Fruit fly (Drosophila melanogaster) whole organism, embryonic: ENCODE results near the gene CG32700.
A peak's percentile ranks its signal among the peaks of the same experiment; 100 is the strongest.

Source experiments
- Blimp-1 ChIP-seq: fragments of 200-800 bp; sonication (Bioruptor generic); optimal IDR thresholded peaks from 3 replicates; lab custom pipeline; 2018; ENCODE audit warnings: missing biosample characterization, missing genetic modification characterization, mild to moderate bottlenecking, moderate library complexity, missing genetic modification reagents
- CG11504 ChIP-seq: fragments of 200-800 bp; sonication (Bioruptor generic); optimal IDR thresholded peaks from 3 replicates; lab custom pipeline; 2019; ENCODE audit warnings: missing biosample characterization, mild to moderate bottlenecking, missing genetic modification characterization, moderate library complexity
- CG13624 ChIP-seq: fragments of 200-800 bp; sonication (Bioruptor generic); optimal IDR thresholded peaks from 2 replicates; lab custom pipeline; 2016; ENCODE audit warnings: missing biosample characterization, missing genetic modification characterization
- CG15269 ChIP-seq: fragments of 200-800 bp; sonication (Bioruptor generic); optimal IDR thresholded peaks from 2 replicates; lab custom pipeline; 2018; ENCODE audit warnings: missing biosample characterization, mild to moderate bottlenecking, missing genetic modification characterization, moderate library complexity
- CG15514 ChIP-seq: fragments of 200-800 bp; sonication (Bioruptor generic); optimal IDR thresholded peaks from 3 replicates; lab custom pipeline; 2017; ENCODE audit warnings: missing biosample characterization, missing genetic modification characterization, mild to moderate bottlenecking, moderate library complexity, missing genetic modification reagents
- CG17361 ChIP-seq: fragments of 200-800 bp; sonication (Bioruptor generic); IDR thresholded peaks from 3 replicates; pipeline ENCODE4 v1.3.6; 2022; ENCODE audit warnings: missing biosample characterization, missing genetic modification characterization
- CG18619 ChIP-seq: fragments of 200-800 bp; sonication (Bioruptor generic); optimal IDR thresholded peaks from 3 replicates; lab custom pipeline; 2017; ENCODE audit warnings: missing biosample characterization, mild to moderate bottlenecking, missing genetic modification characterization
- CG2678 ChIP-seq: fragments of 200-800 bp; sonication (Bioruptor generic); optimal IDR thresholded peaks from 3 replicates; lab custom pipeline; 2019; ENCODE audit warnings: missing biosample characterization, mild to moderate bottlenecking, missing genetic modification characterization, moderate library complexity
- CG2712 ChIP-seq: fragments of 200-800 bp; optimal IDR thresholded peaks from 3 replicates; lab custom pipeline; 2019; ENCODE audit warnings: missing biosample characterization, mild to moderate bottlenecking, missing genetic modification characterization, moderate library complexity
- CG31388 ChIP-seq: fragments of 200-800 bp; sonication (Bioruptor generic); optimal IDR thresholded peaks from 2 replicates; lab custom pipeline; 2016; ENCODE audit warnings: missing biosample characterization, missing genetic modification characterization
- CG6654 ChIP-seq: fragments of 200-800 bp; sonication (Bioruptor generic); optimal IDR thresholded peaks from 2 replicates; lab custom pipeline; 2017; ENCODE audit warnings: missing biosample characterization, mild to moderate bottlenecking, missing genetic modification characterization
- CG7839 ChIP-seq: fragments of 200-800 bp; sonication (Bioruptor generic); optimal IDR thresholded peaks from 3 replicates; lab custom pipeline; 2018; ENCODE audit warnings: missing biosample characterization, mild to moderate bottlenecking, missing genetic modification characterization, moderate library complexity
- CoRest ChIP-seq: fragments of 200-800 bp; sonication (Bioruptor generic); optimal IDR thresholded peaks from 3 replicates; lab custom pipeline; 2018; ENCODE audit warnings: missing biosample characterization, mild to moderate bottlenecking, missing genetic modification characterization, moderate library complexity
- D19A ChIP-seq: fragments of 200-800 bp; optimal IDR thresholded peaks from 3 replicates; lab custom pipeline; 2019; ENCODE audit warnings: missing biosample characterization, mild to moderate bottlenecking, missing genetic modification characterization, moderate library complexity
- Hey ChIP-seq: fragments of 200-800 bp; sonication (Bioruptor generic); optimal IDR thresholded peaks from 3 replicates; lab custom pipeline; 2018; ENCODE audit warnings: missing biosample characterization, mild to moderate bottlenecking, missing genetic modification characterization
- Hr51 ChIP-seq, 2 experiments: fragments of 200-800 bp; sonication (Bioruptor generic); optimal IDR thresholded peaks; 2 replicates in 1 of 2; 3 replicates in 1 of 2; lab custom pipeline; 2016 to 2018; ENCODE audit warnings: missing biosample characterization in 2 of 2, missing genetic modification characterization in 2 of 2, mild to moderate bottlenecking in 1 of 2, moderate library complexity in 1 of 2
- Lim3 ChIP-seq: fragments of 200-800 bp; sonication (Bioruptor generic); IDR thresholded peaks from 2 replicates; pipeline ENCODE4 v1.3.6; 2022; ENCODE audit warnings: missing biosample characterization, missing genetic modification characterization
- NC2β ChIP-seq: fragments of 200-800 bp; sonication (Bioruptor generic); optimal IDR thresholded peaks from 2 replicates; lab custom pipeline; 2016; ENCODE audit warnings: missing biosample characterization, missing genetic modification characterization
- Neu2 ChIP-seq: fragments of 200-800 bp; sonication (Bioruptor generic); optimal IDR thresholded peaks from 3 replicates; lab custom pipeline; 2016; ENCODE audit warnings: missing biosample characterization, missing genetic modification characterization, borderline replicate concordance
- Rx ChIP-seq: fragments of 200-800 bp; sonication (Bioruptor generic); IDR thresholded peaks from 2 replicates; pipeline ENCODE4 v1.3.6; 2022; ENCODE audit warnings: missing biosample characterization, missing genetic modification characterization
- Sox100B ChIP-seq: fragments of 200-800 bp; sonication (Bioruptor generic); optimal IDR thresholded peaks from 3 replicates; lab custom pipeline; 2018; ENCODE audit warnings: missing biosample characterization, mild to moderate bottlenecking, missing genetic modification characterization
- Sox102F ChIP-seq: fragments of 200-800 bp; sonication (Bioruptor generic); optimal IDR thresholded peaks from 2 replicates; lab custom pipeline; 2018; ENCODE audit warnings: missing biosample characterization, mild to moderate bottlenecking, missing genetic modification characterization, moderate library complexity
- Usf ChIP-seq: fragments of 200-800 bp; sonication (Bioruptor generic); optimal IDR thresholded peaks from 2 replicates; lab custom pipeline; 2017; ENCODE audit warnings: missing genotype, missing biosample characterization, missing genetic modification characterization
- dimm ChIP-seq: fragments of 200-800 bp; sonication (Bioruptor generic); IDR thresholded peaks from 2 replicates; pipeline ENCODE4 v1.3.6; 2022; ENCODE audit warnings: missing biosample characterization, missing genetic modification characterization
- dmrt99B ChIP-seq: fragments of 200-800 bp; sonication (Bioruptor generic); optimal IDR thresholded peaks from 2 replicates; lab custom pipeline; 2018; ENCODE audit warnings: missing biosample characterization, mild to moderate bottlenecking, missing genetic modification characterization, moderate library complexity
- gem ChIP-seq: fragments of 200-800 bp; sonication (Bioruptor generic); optimal IDR thresholded peaks from 2 replicates; lab custom pipeline; 2019; ENCODE audit warnings: missing biosample characterization, mild to moderate bottlenecking, missing genetic modification characterization, moderate library complexity
- grau ChIP-seq: fragments of 200-800 bp; optimal IDR thresholded peaks from 3 replicates; lab custom pipeline; 2019; ENCODE audit warnings: missing biosample characterization, mild to moderate bottlenecking, missing genetic modification characterization, moderate library complexity
- h ChIP-seq: fragments of >200 bp; optimal IDR thresholded peaks from 2 replicates; lab custom pipeline; 2017
- ham ChIP-seq: fragments of 200-800 bp; sonication (Bioruptor generic); IDR thresholded peaks from 2 replicates; pipeline ENCODE4 v1.3.6; 2022; ENCODE audit warnings: missing biosample characterization, missing genetic modification characterization
- klu ChIP-seq: fragments of 200-800 bp; sonication (Bioruptor generic); IDR thresholded peaks from 2 replicates; pipeline ENCODE4 v1.3.6; 2022; ENCODE audit warnings: missing biosample characterization, missing genetic modification characterization
- lab ChIP-seq: fragments of 200-800 bp; sonication (Bioruptor generic); optimal IDR thresholded peaks from 3 replicates; lab custom pipeline; 2017; ENCODE audit warnings: missing biosample characterization, missing genetic modification characterization, mild to moderate bottlenecking, moderate library complexity, missing genetic modification reagents
- odd ChIP-seq: fragments of 200-800 bp; sonication (Bioruptor generic); optimal IDR thresholded peaks from 2 replicates; lab custom pipeline; 2017; ENCODE audit warnings: missing biosample characterization, mild to moderate bottlenecking, missing genetic modification characterization
- phol ChIP-seq: fragments of 200-800 bp; sonication (Bioruptor generic); optimal IDR thresholded peaks from 3 replicates; lab custom pipeline; 2018; ENCODE audit warnings: missing biosample characterization, mild to moderate bottlenecking, missing genetic modification characterization, moderate library complexity
- sd ChIP-seq: fragments of 200-800 bp; sonication (Bioruptor generic); optimal IDR thresholded peaks from 3 replicates; lab custom pipeline; 2018; ENCODE audit warnings: missing biosample characterization, mild to moderate bottlenecking, missing genetic modification characterization, moderate library complexity

The CG32700 gene

dm6 chrX:9460618-9461245, 89.9 kb downstream of the CG32700 start (continued):
- TF ChIP-seq CG11504 (tag; lab: Kevin White, UChicago) (peak; percentile 31), CG31388 (GFP tag; lab: Kevin White, UChicago) (no peak), lab (no peak)

- no peak for TF ChIP-seq ham (GFP tag; lab: Robert Waterston, UW)
- no peak for TF ChIP-seq Neu2 (GFP tag; lab: Kevin White, UChicago)
- TF ChIP-seq odd (GFP tag; lab: Kevin White, UChicago) = no peak
- peak; percentile 24 for TF ChIP-seq CG7839 (tag; lab: Kevin White, UChicago)
- peak; percentile 46 for TF ChIP-seq Sox102F
- peak; percentile 17 for TF ChIP-seq CG15269 (tag; lab: Kevin White, UChicago)
- peak; percentile 6 for TF ChIP-seq CG2712 (tag; lab: Kevin White, UChicago)
- TF ChIP-seq phol (tag; lab: Kevin White, UChicago) = peak; percentile 16
- TF ChIP-seq CG11504 (tag; lab: Kevin White, UChicago) = peak; percentile 54
- no peak for TF ChIP-seq klu (GFP tag; lab: Robert Waterston, UW)
- peak in 1 of 2 experiments; percentile 23 for TF ChIP-seq Hr51 (GFP tag; optimal IDR thresholded peaks at IDR 0.05; lab: Kevin White, UChicago)
- no peak for TF ChIP-seq Hey (tag; lab: Kevin White, UChicago)
- TF ChIP-seq CG13624 (GFP tag; lab: Kevin White, UChicago) = no peak
- TF ChIP-seq Blimp-1 = peak; percentile 6
- TF ChIP-seq CG18619 = no peak
- TF ChIP-seq D19A (tag; lab: Kevin White, UChicago) = no peak
- TF ChIP-seq CG2678 (tag; lab: Kevin White, UChicago) = peak; percentile 44
- TF ChIP-seq grau (tag; lab: Kevin White, UChicago) = peak; percentile 69
- peak; percentile 1 for TF ChIP-seq Sox100B
- peak; percentile 4 for TF ChIP-seq CoRest (tag; lab: Kevin White, UChicago)
- no peak for TF ChIP-seq CG6654
- TF ChIP-seq dimm (GFP tag; lab: Robert Waterston, UW) = no peak
- no peak for TF ChIP-seq NC2β (GFP tag; lab: Kevin White, UChicago)
- peak; percentile 33; the same call in 1 of the 3 replicates for TF ChIP-seq CG17361 (GFP tag; lab: Robert Waterston, UW)
- peak; percentile 12 for TF ChIP-seq sd (tag; lab: Kevin White, UChicago)
- no peak for TF ChIP-seq Lim3 (GFP tag; lab: Robert Waterston, UW)
- TF ChIP-seq h = no peak
- TF ChIP-seq Rx (GFP tag; lab: Robert Waterston, UW) = no peak
- no peak for TF ChIP-seq CG15514 (GFP tag; lab: Kevin White, UChicago)
- TF ChIP-seq Usf (GFP tag; lab: Kevin White, UChicago) = no peak
- peak; percentile 44 for TF ChIP-seq gem
- TF ChIP-seq dmrt99B (tag; lab: Kevin White, UChicago) = peak; percentile 25
Observed at dm6 chrX:9456384-9456783, 94.3 kb downstream of the CG32700 start.
